Worm (Caenorhabditis elegans) whole organism, late embryonic: ENCODE measurements around the gene R04D3.3.

Experiments used
- C08G9.2 ChIP-seq: sonication (generic microtip); optimal IDR thresholded peaks from 2 replicates; lab custom pipeline; 2016; ENCODE audit warnings: mild to moderate bottlenecking, missing genetic modification characterization, moderate library complexity, missing compliant biosample characterization
- K02D7.2 ChIP-seq: sonication (generic microtip); optimal IDR thresholded peaks from 2 replicates; lab custom pipeline; 2017; ENCODE audit warnings: mild to moderate bottlenecking, missing genetic modification characterization, missing compliant biosample characterization
- K09A11.1 ChIP-seq: sonication (generic microtip); optimal IDR thresholded peaks from 2 replicates; lab custom pipeline; 2017; ENCODE audit warnings: antibody characterized with exemption, mild to moderate bottlenecking, missing genetic modification characterization, missing compliant biosample characterization; ENCODE audit not compliant: insufficient read depth
- ahr-1 ChIP-seq: sonication (generic microtip); optimal IDR thresholded peaks from 2 replicates; lab custom pipeline; 2016; ENCODE audit warnings: missing genetic modification characterization, missing compliant biosample characterization
- ceh-14 ChIP-seq: sonication (generic microtip); optimal IDR thresholded peaks from 2 replicates; lab custom pipeline; 2016; ENCODE audit warnings: missing genotype, missing genetic modification characterization, missing compliant biosample characterization
- ceh-18 ChIP-seq: sonication (generic microtip); optimal IDR thresholded peaks from 2 replicates; lab custom pipeline; 2016; ENCODE audit warnings: missing genetic modification characterization, missing compliant biosample characterization
- ceh-19 ChIP-seq: fragments of 200-800 bp; sonication (Bioruptor generic); optimal IDR thresholded peaks from 2 replicates; lab custom pipeline; 2018; ENCODE audit warnings: mild to moderate bottlenecking, missing genetic modification characterization, missing compliant biosample characterization
- ceh-2 ChIP-seq: sonication (generic microtip); optimal IDR thresholded peaks from 2 replicates; lab custom pipeline; 2016; ENCODE audit warnings: missing genotype, missing genetic modification characterization, missing compliant biosample characterization
- ceh-24 ChIP-seq: sonication (generic microtip); optimal IDR thresholded peaks from 2 replicates; lab custom pipeline; 2016; ENCODE audit warnings: mild to moderate bottlenecking, missing genetic modification characterization, missing compliant biosample characterization
- ceh-30 ChIP-seq: fragments of 150-350 bp; optimal IDR thresholded peaks from 2 replicates; lab custom pipeline; 2014; ENCODE audit warnings: missing biosample characterization, missing genetic modification characterization
- ceh-34 ChIP-seq: sonication (generic microtip); optimal IDR thresholded peaks from 2 replicates; lab custom pipeline; 2016; ENCODE audit warnings: mild to moderate bottlenecking, missing genetic modification characterization, missing compliant biosample characterization
- ceh-45 ChIP-seq: fragments of 200-800 bp; sonication (Bioruptor generic); IDR thresholded peaks from 2 replicates; pipeline ENCODE4 v1.3.6; 2022; ENCODE audit warnings: missing genetic modification reagents, missing genetic modification characterization, missing compliant biosample characterization
- ceh-48 ChIP-seq: sonication (generic microtip); optimal IDR thresholded peaks from 2 replicates; lab custom pipeline; 2016; ENCODE audit warnings: missing genetic modification characterization, inconsistent platforms, missing compliant biosample characterization
- che-1 ChIP-seq: sonication (generic microtip); optimal IDR thresholded peaks from 2 replicates; lab custom pipeline; 2016; ENCODE audit warnings: mild to moderate bottlenecking, missing genetic modification characterization, missing compliant biosample characterization
- elt-2 ChIP-seq: sonication (generic microtip); optimal IDR thresholded peaks from 2 replicates; lab custom pipeline; 2016; ENCODE audit warnings: missing genetic modification reagents, missing genetic modification characterization, missing compliant biosample characterization
- ets-4 ChIP-seq: sonication (generic microtip); optimal IDR thresholded peaks from 2 replicates; lab custom pipeline; 2016; ENCODE audit warnings: missing genetic modification characterization, missing compliant biosample characterization
- eyg-1 ChIP-seq: sonication (generic microtip); optimal IDR thresholded peaks from 2 replicates; lab custom pipeline; 2016; ENCODE audit warnings: missing genotype, missing genetic modification characterization, missing compliant biosample characterization
- fax-1 ChIP-seq: sonication (generic microtip); optimal IDR thresholded peaks from 2 replicates; lab custom pipeline; 2016; ENCODE audit warnings: missing genotype, missing genetic modification characterization, missing compliant biosample characterization
- fkh-10 ChIP-seq: fragments of 150-350 bp; optimal IDR thresholded peaks from 2 replicates; lab custom pipeline; 2014; ENCODE audit warnings: missing biosample characterization, missing genetic modification reagents, missing genetic modification characterization
- fkh-6 ChIP-seq: sonication (generic microtip); optimal IDR thresholded peaks from 2 replicates; lab custom pipeline; 2016; ENCODE audit warnings: missing genetic modification characterization, missing compliant biosample characterization
- hlh-15 ChIP-seq: sonication (generic microtip); optimal IDR thresholded peaks from 2 replicates; lab custom pipeline; 2016; ENCODE audit warnings: missing genetic modification characterization, missing compliant biosample characterization
- hlh-30 ChIP-seq: sonication (generic microtip); optimal IDR thresholded peaks from 2 replicates; lab custom pipeline; 2017; ENCODE audit warnings: antibody characterized with exemption, missing genetic modification characterization, missing compliant biosample characterization; ENCODE audit not compliant: insufficient read depth
- hlh-6 ChIP-seq: sonication (generic microtip); optimal IDR thresholded peaks from 2 replicates; lab custom pipeline; 2016; ENCODE audit warnings: missing genotype, missing genetic modification characterization, missing compliant biosample characterization
- lin-11 ChIP-seq: fragments of 200-800 bp; sonication (Bioruptor generic); optimal IDR thresholded peaks from 2 replicates; lab custom pipeline; 2018; ENCODE audit warnings: mild to moderate bottlenecking, missing genetic modification characterization, missing compliant biosample characterization
- madf-2 ChIP-seq: sonication (generic microtip); optimal IDR thresholded peaks from 2 replicates; lab custom pipeline; 2017; ENCODE audit warnings: missing genetic modification characterization, missing compliant biosample characterization
- nfya-1 ChIP-seq: sonication (generic microtip); optimal IDR thresholded peaks from 2 replicates; lab custom pipeline; 2017; ENCODE audit warnings: missing genetic modification characterization, mild to moderate bottlenecking, missing compliant biosample characterization, antibody characterized with exemption, moderate library complexity
- nhr-11 ChIP-seq: fragments of 150-350 bp; optimal IDR thresholded peaks from 2 replicates; lab custom pipeline; 2014; ENCODE audit warnings: missing biosample characterization, missing genetic modification characterization
- npax-4 ChIP-seq: sonication (generic microtip); optimal IDR thresholded peaks from 2 replicates; lab custom pipeline; 2016; ENCODE audit warnings: missing genetic modification characterization, missing compliant biosample characterization
- odd-2 ChIP-seq: sonication (generic microtip); optimal IDR thresholded peaks from 2 replicates; lab custom pipeline; 2017; ENCODE audit warnings: antibody characterized with exemption, mild to moderate bottlenecking, missing genetic modification characterization, missing compliant biosample characterization
- pag-3 ChIP-seq: sonication (generic microtip); optimal IDR thresholded peaks from 2 replicates; lab custom pipeline; 2016; ENCODE audit warnings: missing compliant biosample characterization, missing genetic modification characterization, borderline replicate concordance
- pat-9 ChIP-seq: fragments of 200-800 bp; sonication (Bioruptor generic); optimal IDR thresholded peaks from 2 replicates; lab custom pipeline; 2018; ENCODE audit warnings: mild to moderate bottlenecking, missing genetic modification characterization, moderate library complexity, missing compliant biosample characterization
- pax-1 ChIP-seq: fragments of 150-350 bp; optimal IDR thresholded peaks from 2 replicates; lab custom pipeline; 2014; ENCODE audit warnings: missing biosample characterization, missing genetic modification characterization
- pha-2 ChIP-seq: sonication (generic microtip); optimal IDR thresholded peaks from 2 replicates; lab custom pipeline; 2017; ENCODE audit warnings: mild to moderate bottlenecking, missing genetic modification characterization, missing compliant biosample characterization
- pha-4 ChIP-seq: fragments of 150-350 bp; optimal IDR thresholded peaks from 2 replicates; lab custom pipeline; 2018; ENCODE audit warnings: missing biosample characterization, missing genetic modification reagents, missing genetic modification characterization
- pqm-1 ChIP-seq: sonication (generic microtip); optimal IDR thresholded peaks from 2 replicates; lab custom pipeline; 2016; ENCODE audit warnings: missing genetic modification characterization, missing compliant biosample characterization
- pros-1 ChIP-seq: fragments of 150-350 bp; optimal IDR thresholded peaks from 2 replicates; lab custom pipeline; 2014; ENCODE audit warnings: missing biosample characterization, missing genetic modification reagents, missing genetic modification characterization
- ref-2 ChIP-seq: sonication (generic microtip); optimal IDR thresholded peaks from 2 replicates; lab custom pipeline; 2016; ENCODE audit warnings: missing genetic modification characterization, missing compliant biosample characterization
- sdc-2 ChIP-seq: sonication (generic microtip); optimal IDR thresholded peaks from 2 replicates; lab custom pipeline; 2016; ENCODE audit warnings: missing genotype, missing genetic modification characterization, missing compliant biosample characterization
- sox-2 ChIP-seq: fragments of 200-800 bp; sonication (Bioruptor generic); IDR thresholded peaks from 2 replicates; pipeline ENCODE4 v1.3.6; 2022; ENCODE audit warnings: missing genetic modification reagents, missing genetic modification characterization, missing compliant biosample characterization
- sox-4 ChIP-seq: sonication (generic microtip); optimal IDR thresholded peaks from 2 replicates; lab custom pipeline; 2017; ENCODE audit warnings: mild to moderate bottlenecking, missing genetic modification characterization, inconsistent platforms, missing compliant biosample characterization
- syd-9 ChIP-seq: sonication (generic microtip); optimal IDR thresholded peaks from 2 replicates; lab custom pipeline; 2016; ENCODE audit warnings: mild to moderate bottlenecking, missing genetic modification characterization, moderate library complexity, missing compliant biosample characterization
- tbx-7 ChIP-seq: sonication (generic microtip); optimal IDR thresholded peaks from 2 replicates; lab custom pipeline; 2016; ENCODE audit warnings: missing genotype, missing genetic modification characterization, missing compliant biosample characterization
- ttx-3 ChIP-seq: sonication (generic microtip); optimal IDR thresholded peaks from 2 replicates; lab custom pipeline; 2016; ENCODE audit warnings: missing genetic modification reagents, missing genetic modification characterization, missing compliant biosample characterization
- unc-3 ChIP-seq, 2 experiments: fragments of 200-800 bp in 1 of 2; sonication (Bioruptor generic) in 1 of 2; sonication (generic microtip) in 1 of 2; conservative IDR thresholded peaks in 1 of 2; optimal IDR thresholded peaks in 1 of 2; 2 replicates each; pipeline versions ENCODE4 v1.3.6 to Lab custom; 2016 to 2022; ENCODE audit warnings: missing compliant biosample characterization in 2 of 2, missing genetic modification characterization in 2 of 2, missing genetic modification reagents in 1 of 2
- unc-42 ChIP-seq: sonication (generic microtip); optimal IDR thresholded peaks from 2 replicates; lab custom pipeline; 2016; ENCODE audit warnings: missing genotype, missing genetic modification characterization, missing compliant biosample characterization
- unc-55 ChIP-seq: sonication (generic microtip); optimal IDR thresholded peaks from 2 replicates; lab custom pipeline; 2017; ENCODE audit warnings: missing biosample characterization, missing genetic modification reagents, missing genetic modification characterization
- unc-86 ChIP-seq: sonication (generic microtip); optimal IDR thresholded peaks from 2 replicates; lab custom pipeline; 2016; ENCODE audit warnings: missing genetic modification characterization, missing compliant biosample characterization
- zip-5 ChIP-seq: sonication (generic microtip); optimal IDR thresholded peaks from 2 replicates; lab custom pipeline; 2016; ENCODE audit warnings: missing genetic modification characterization, missing compliant biosample characterization
- ztf-16 ChIP-seq: sonication (generic microtip); optimal IDR thresholded peaks from 2 replicates; lab custom pipeline; 2017; ENCODE audit warnings: missing genetic modification characterization, missing compliant biosample characterization

The R04D3.3 gene

DNA sequence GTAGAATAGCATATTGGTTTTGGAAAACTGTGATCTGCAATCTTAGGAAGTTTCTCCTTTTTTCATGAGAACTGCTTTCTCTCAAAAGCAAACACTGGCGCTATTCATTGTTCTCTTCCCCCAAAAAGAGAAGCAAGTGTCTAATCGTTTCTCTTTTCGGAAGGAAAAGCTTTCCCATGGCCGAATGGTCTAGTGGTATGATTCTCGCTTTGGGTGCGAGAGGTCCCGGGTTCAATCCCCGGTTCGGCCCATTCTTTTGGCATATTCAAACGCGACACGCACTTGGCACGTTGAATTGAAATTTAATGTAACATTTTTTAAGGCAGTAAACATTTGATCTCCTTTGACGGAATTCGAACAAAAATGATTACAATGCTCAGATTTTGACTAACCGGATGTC lies 17.4 kb upstream of the R04D3.3 start:
- no peak for TF ChIP-seq nhr-11 (tag; lab: Kevin White, UChicago)
- TF ChIP-seq syd-9 (tag; lab: Kevin White, UChicago), result no peak
- no peak for TF ChIP-seq sox-2 (GFP tag; lab: Robert Waterston, UW)
- no peak for TF ChIP-seq nfya-1 (tag; lab: Kevin White, UChicago)
- TF ChIP-seq unc-42 (tag; lab: Kevin White, UChicago), result no peak
- TF ChIP-seq che-1 (tag; lab: Kevin White, UChicago), result no peak
- TF ChIP-seq hlh-6 (tag; lab: Kevin White, UChicago), result no peak
- no peak for TF ChIP-seq ahr-1 (tag; lab: Kevin White, UChicago)
- TF ChIP-seq elt-2 (tag; lab: Kevin White, UChicago), result no peak
- TF ChIP-seq K02D7.2 (tag; lab: Kevin White, UChicago), result no peak

DNA sequence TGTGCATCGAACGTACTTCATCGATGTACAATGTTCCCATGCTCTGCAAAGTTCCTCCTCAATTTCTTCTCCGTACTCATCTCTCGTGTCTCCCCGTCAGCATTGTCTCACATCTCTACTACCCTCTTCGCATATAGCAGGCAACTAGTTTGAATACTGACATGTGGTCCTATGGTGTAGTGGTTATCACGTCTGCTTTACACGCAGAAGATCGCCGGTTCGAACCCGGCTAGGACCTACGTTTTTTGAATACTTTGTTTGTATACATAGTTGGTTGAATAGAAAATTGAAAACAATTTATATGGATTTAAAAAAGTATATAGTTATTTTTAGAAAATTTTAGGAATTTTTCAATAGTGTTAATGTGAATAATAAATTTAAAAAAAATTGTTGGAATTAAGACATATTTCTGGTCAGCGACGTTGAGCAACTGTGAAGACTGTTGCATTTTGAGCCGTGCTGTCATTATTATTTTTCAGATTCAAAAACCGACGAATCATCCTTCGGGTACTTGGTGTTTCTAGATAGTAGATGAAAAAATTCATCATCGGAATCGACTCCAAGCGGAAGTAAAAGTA lies 16.5 kb upstream of the R04D3.3 start:
- peak; percentile 87 for TF ChIP-seq fax-1
- TF ChIP-seq pqm-1 (tag; lab: Kevin White, UChicago), result peak; percentile 53
- peak; percentile 71 for TF ChIP-seq hlh-30 (tag; lab: Kevin White, UChicago)
- TF ChIP-seq nfya-1 (tag; lab: Kevin White, UChicago), result peak; percentile 80
- peak; percentile 29 for TF ChIP-seq tbx-7 (tag; lab: Kevin White, UChicago)
- peak; percentile 52 for TF ChIP-seq ets-4
- TF ChIP-seq unc-55 (GFP tag; lab: Kevin White, UChicago), result peak; percentile 62
- TF ChIP-seq zip-5 (tag; lab: Kevin White, UChicago), result peak; percentile 67
- TF ChIP-seq fkh-10 (GFP tag; lab: Kevin White, UChicago), result peak; percentile 83
- peak; percentile 93 for TF ChIP-seq pat-9 (tag; lab: Kevin White, UChicago)
- TF ChIP-seq ceh-19 (GFP tag; lab: Kevin White, UChicago), result peak; percentile 90
- TF ChIP-seq unc-3 (GFP tag; conservative IDR thresholded peaks at IDR 0.05; lab: Robert Waterston, UW), result peak; percentile 91
- TF ChIP-seq unc-3 (tag; optimal IDR thresholded peaks at IDR 0.05; lab: Kevin White, UChicago), result peak; percentile 92
- TF ChIP-seq ahr-1 (tag; lab: Kevin White, UChicago), result peak; percentile 86
- TF ChIP-seq unc-86 (tag; lab: Kevin White, UChicago), result peak; percentile 91
- TF ChIP-seq pros-1 (tag; lab: Kevin White, UChicago), result peak; percentile 66
- TF ChIP-seq pha-2 (tag; lab: Kevin White, UChicago), result peak; percentile 84
- TF ChIP-seq ceh-2 (tag; lab: Kevin White, UChicago), result peak; percentile 83
- TF ChIP-seq syd-9 (tag; lab: Kevin White, UChicago), result peak; percentile 89
- TF ChIP-seq C08G9.2 (tag; lab: Kevin White, UChicago), result peak; percentile 71
- peak; percentile 87 for TF ChIP-seq hlh-15 (tag; lab: Kevin White, UChicago)
- peak; percentile 89 for TF ChIP-seq ceh-45
- TF ChIP-seq lin-11 (tag; lab: Kevin White, UChicago), result peak; percentile 90
- peak; percentile 78 for TF ChIP-seq ceh-14 (tag; lab: Kevin White, UChicago)
- no peak for TF ChIP-seq pax-1
- TF ChIP-seq npax-4 (tag; lab: Kevin White, UChicago), result peak; percentile 91
- peak; percentile 83 for TF ChIP-seq ref-2 (tag; lab: Kevin White, UChicago)
- peak; percentile 89 for TF ChIP-seq sox-4 (tag; lab: Kevin White, UChicago)
- TF ChIP-seq fkh-6 (tag; lab: Kevin White, UChicago), result peak; percentile 89
- TF ChIP-seq ceh-34, result peak; percentile 91
- TF ChIP-seq ceh-24, result peak; percentile 83
- TF ChIP-seq eyg-1 (tag; lab: Kevin White, UChicago), result peak; percentile 86
- TF ChIP-seq ceh-48 (tag; lab: Kevin White, UChicago), result peak; percentile 80
- peak; percentile 89 for TF ChIP-seq madf-2 (tag; lab: Kevin White, UChicago)
- peak; percentile 91 for TF ChIP-seq ttx-3
- TF ChIP-seq che-1 (tag; lab: Kevin White, UChicago), result peak; percentile 91
- TF ChIP-seq odd-2, result peak; percentile 69
- TF ChIP-seq ztf-16 (tag; lab: Kevin White, UChicago), result peak; percentile 88
- TF ChIP-seq pag-3 (tag; lab: Kevin White, UChicago), result peak; percentile 74
- TF ChIP-seq ceh-18, result peak; percentile 78
- no peak for TF ChIP-seq pha-4 (tag; lab: Kevin White, UChicago)
- peak; percentile 91 for TF ChIP-seq sdc-2 (tag; lab: Kevin White, UChicago)
- peak; percentile 83 for TF ChIP-seq K09A11.1 (tag; lab: Kevin White, UChicago)
- TF ChIP-seq ceh-30 (tag; lab: Kevin White, UChicago), result peak; percentile 54
